Worm (Caenorhabditis elegans): ENCODE results near the gene vps-29.

Gene vps-29

ce11 chrIII:10114662-10115061 is 1.8 kb upstream of the vps-29 start, which contains the start of the genes ZK1128.1 and mett-10:
Gene ZK1128.1, minus strand, starts transcription at chrIII:10114760.
Gene mett-10, plus strand, starts transcription at chrIII:10115036.
- peak; percentile 51 for TF ChIP-seq pha-4 (tag; optimal IDR thresholded peaks at IDR 0.05)
- peak; percentile 39 for TF ChIP-seq nfya-1 (tag; optimal IDR thresholded peaks at IDR 0.05; ENCODE audit: insufficient read depth)
- TF ChIP-seq hmg-11 (tag; optimal IDR thresholded peaks at IDR 0.05), result no peak
- TF ChIP-seq R02D3.7 (tag; optimal IDR thresholded peaks at IDR 0.05), result peak; percentile 85
- peak; percentile 18 for TF ChIP-seq nhr-23 (tag; optimal IDR thresholded peaks at IDR 0.05)
- TF ChIP-seq sea-2 (GFP tag; optimal IDR thresholded peaks at IDR 0.05), result no peak
- TF ChIP-seq daf-12 (tag; optimal IDR thresholded peaks at IDR 0.05), result no peak
- no peak for TF ChIP-seq nhr-237 (tag; optimal IDR thresholded peaks at IDR 0.05)
- peak; percentile 45 for TF ChIP-seq lin-15B (tag; optimal IDR thresholded peaks at IDR 0.05)
- no peak for TF ChIP-seq ztf-11 (tag; optimal IDR thresholded peaks at IDR 0.05)

- no peak for TF ChIP-seq elt-2 (tag; optimal IDR thresholded peaks at IDR 0.05)
- no peak for TF ChIP-seq fos-1 (tag; optimal IDR thresholded peaks at IDR 0.05)
- no peak for TF ChIP-seq snpc-4 (tag; optimal IDR thresholded peaks at IDR 0.05)
- TF ChIP-seq nhr-67 (tag; optimal IDR thresholded peaks at IDR 0.05), result no peak
- no peak for TF ChIP-seq sea-2 (GFP tag; optimal IDR thresholded peaks at IDR 0.05)
- no peak for TF ChIP-seq ama-1 (optimal IDR thresholded peaks at IDR 0.05)
- no peak for TF ChIP-seq ceh-28 (tag; optimal IDR thresholded peaks at IDR 0.05)
- no peak for TF ChIP-seq fkh-10 (GFP tag; optimal IDR thresholded peaks at IDR 0.05)
- TF ChIP-seq ZK546.5 (tag; optimal IDR thresholded peaks at IDR 0.05), result no peak
- TF ChIP-seq nhr-76 (tag; optimal IDR thresholded peaks at IDR 0.05), result no peak
- TF ChIP-seq pqm-1 (tag; optimal IDR thresholded peaks at IDR 0.05), result no peak
Measured at ce11 chrIII:10108995-10109394, 3.9 kb downstream of the vps-29 start, which contains the start of gene T16H12.9. Gene T16H12.9, plus strand, starts transcription at chrIII:10109295.

- TF ChIP-seq nhr-237 (tag; optimal IDR thresholded peaks at IDR 0.05), result no peak
- TF ChIP-seq nhr-25 (tag; optimal IDR thresholded peaks at IDR 0.05), result no peak
Measured at ce11 chrIII:10106390-10106789, 6.5 kb downstream of the vps-29 start, which contains the start of gene srt-55. Gene srt-55, minus strand, starts transcription at chrIII:10106490.

- TF ChIP-seq eor-1 (tag; optimal IDR thresholded peaks at IDR 0.05) (no peak), nhr-77 (tag; optimal IDR thresholded peaks at IDR 0.05) (no peak), daf-12 (tag; optimal IDR thresholded peaks at IDR 0.05) (no peak), ama-1 (optimal IDR thresholded peaks at IDR 0.05) (no peak), tbx-2 (tag; optimal IDR thresholded peaks at IDR 0.05) (no peak), nhr-237 (tag; optimal IDR thresholded peaks at IDR 0.05) (no peak), egl-5 (tag; optimal IDR thresholded peaks at IDR 0.05) (no peak), pha-4 (tag; optimal IDR thresholded peaks at IDR 0.05) (no peak), elt-3 (tag; optimal IDR thresholded peaks at IDR 0.05) (no peak), ztf-11 (tag; optimal IDR thresholded peaks at IDR 0.05) (no peak), jun-1 (tag; optimal IDR thresholded peaks at IDR 0.05) (no peak), elt-1 (tag; optimal IDR thresholded peaks at IDR 0.05) (no peak), lin-39 (tag; optimal IDR thresholded peaks at IDR 0.05) (no peak), fkh-2 (tag; optimal IDR thresholded peaks at IDR 0.05) (no peak), nhr-43 (tag; optimal IDR thresholded peaks at IDR 0.05; ENCODE audit: poor library complexity, severe bottlenecking) (no peak), fos-1 (tag; optimal IDR thresholded peaks at IDR 0.05) (no peak), fkh-10 (GFP tag; optimal IDR thresholded peaks at IDR 0.05) (no peak), nhr-11 (tag; optimal IDR thresholded peaks at IDR 0.05) (no peak)
Measured at ce11 chrIII:10101352-10101751, 11.5 kb downstream of the vps-29 start, which contains the start of gene kel-10. Gene kel-10, minus strand, starts transcription at chrIII:10101452.

- no peak for TF ChIP-seq mml-1 (tag; optimal IDR thresholded peaks at IDR 0.05)
- no peak for TF ChIP-seq nhr-11 (tag; optimal IDR thresholded peaks at IDR 0.05)
- no peak for TF ChIP-seq daf-12 (tag; optimal IDR thresholded peaks at IDR 0.05)
- TF ChIP-seq eor-1 (tag; optimal IDR thresholded peaks at IDR 0.05), result no peak
- TF ChIP-seq ztf-4 (tag; optimal IDR thresholded peaks at IDR 0.05), result no peak
- no peak for TF ChIP-seq zag-1 (tag; optimal IDR thresholded peaks at IDR 0.05)
Measured at ce11 chrIII:10097981-10098380, 14.9 kb downstream of the vps-29 start, which contains the start of gene spop-1. Gene spop-1, minus strand, starts transcription at chrIII:10098081.

All from whole organism, L3 larva.